Fruit fly (Drosophila melanogaster) whole organism, embryonic: ENCODE measurements around the gene sr.

Source experiments
- Ada2b ChIP-seq: fragments of 200-800 bp; sonication (Bioruptor generic); IDR thresholded peaks from 2 replicates; pipeline ENCODE4 v1.3.6; 2022; ENCODE audit warnings: missing biosample characterization, missing genetic modification characterization
- CG10959 ChIP-seq: fragments of 200-800 bp; sonication (Bioruptor generic); IDR thresholded peaks from 2 replicates; pipeline ENCODE4 v1.3.6; 2022; ENCODE audit warnings: missing biosample characterization, missing genetic modification characterization
- CG12744 ChIP-seq: fragments of 200-800 bp; sonication (Bioruptor generic); optimal IDR thresholded peaks from 2 replicates; lab custom pipeline; 2016; ENCODE audit warnings: missing biosample characterization, missing genetic modification characterization
- CG13775 ChIP-seq: fragments of 200-800 bp; sonication (Bioruptor generic); optimal IDR thresholded peaks from 3 replicates; lab custom pipeline; 2017; ENCODE audit warnings: missing biosample characterization, mild to moderate bottlenecking, missing genetic modification characterization
- CG1529 ChIP-seq: fragments of 200-800 bp; sonication (Bioruptor generic); optimal IDR thresholded peaks from 3 replicates; lab custom pipeline; 2018; ENCODE audit warnings: missing biosample characterization, missing genetic modification characterization
- CG17829 ChIP-seq: fragments of 200-800 bp; optimal IDR thresholded peaks from 2 replicates; lab custom pipeline; 2019; ENCODE audit warnings: missing biosample characterization, mild to moderate bottlenecking, missing genetic modification characterization, moderate library complexity
- CG1832 ChIP-seq: fragments of 200-800 bp; sonication (Bioruptor generic); optimal IDR thresholded peaks from 2 replicates; lab custom pipeline; 2017; ENCODE audit warnings: missing biosample characterization, mild to moderate bottlenecking, missing genetic modification characterization, inconsistent platforms
- CG2678 ChIP-seq: fragments of 200-800 bp; sonication (Bioruptor generic); optimal IDR thresholded peaks from 3 replicates; lab custom pipeline; 2019; ENCODE audit warnings: missing biosample characterization, mild to moderate bottlenecking, missing genetic modification characterization, moderate library complexity
- CG30020 ChIP-seq: fragments of 200-800 bp; optimal IDR thresholded peaks from 2 replicates; lab custom pipeline; 2019; ENCODE audit warnings: missing biosample characterization, mild to moderate bottlenecking, missing genetic modification characterization, moderate library complexity
- CG30403 ChIP-seq: fragments of 200-800 bp; sonication (Bioruptor generic); optimal IDR thresholded peaks from 3 replicates; lab custom pipeline; 2016; ENCODE audit warnings: missing biosample characterization, missing genetic modification characterization
- CG3281 ChIP-seq: fragments of 200-800 bp; sonication (Bioruptor generic); optimal IDR thresholded peaks from 3 replicates; lab custom pipeline; 2017; ENCODE audit warnings: missing biosample characterization, mild to moderate bottlenecking, missing genetic modification characterization
- CG4328 ChIP-seq: fragments of 200-800 bp; sonication (Bioruptor generic); optimal IDR thresholded peaks from 3 replicates; lab custom pipeline; 2017; ENCODE audit warnings: missing biosample characterization, missing genetic modification reagents, missing genetic modification characterization
- CG4820 ChIP-seq: fragments of 200-800 bp; sonication (Bioruptor generic); optimal IDR thresholded peaks from 3 replicates; lab custom pipeline; 2016; ENCODE audit warnings: missing biosample characterization, missing genetic modification characterization
- CG5180 ChIP-seq: fragments of 200-800 bp; sonication (Bioruptor generic); optimal IDR thresholded peaks from 3 replicates; lab custom pipeline; 2017; ENCODE audit warnings: missing biosample characterization, missing genetic modification characterization, mild to moderate bottlenecking, moderate library complexity, missing genetic modification reagents
- CG6654 ChIP-seq: fragments of 200-800 bp; sonication (Bioruptor generic); optimal IDR thresholded peaks from 2 replicates; lab custom pipeline; 2017; ENCODE audit warnings: missing biosample characterization, mild to moderate bottlenecking, missing genetic modification characterization
- CG6765 ChIP-seq: fragments of 200-800 bp; sonication (Bioruptor generic); optimal IDR thresholded peaks from 3 replicates; lab custom pipeline; 2017; ENCODE audit warnings: missing biosample characterization, mild to moderate bottlenecking, missing genetic modification characterization
- CG6813 ChIP-seq: fragments of 200-800 bp; sonication (Bioruptor generic); optimal IDR thresholded peaks from 2 replicates; lab custom pipeline; 2017; ENCODE audit warnings: missing biosample characterization, missing genetic modification characterization, mild to moderate bottlenecking, moderate library complexity, missing genetic modification reagents
- CG7963 ChIP-seq: fragments of 200-800 bp; sonication (Bioruptor generic); IDR thresholded peaks from 3 replicates; pipeline ENCODE4 v1.3.6; 2022; ENCODE audit warnings: missing biosample characterization, missing genetic modification characterization; ENCODE audit not compliant: partially characterized antibody
- CG8281 ChIP-seq: fragments of 200-800 bp; sonication (Bioruptor generic); optimal IDR thresholded peaks from 2 replicates; lab custom pipeline; 2018; ENCODE audit warnings: missing biosample characterization, mild to moderate bottlenecking, missing genetic modification characterization, moderate library complexity
- CG8290 ChIP-seq, 3 experiments: fragments of 200-800 bp; sonication (Bioruptor generic); optimal IDR thresholded peaks; 2 replicates each; lab custom pipeline; 2016 to 2019; ENCODE audit warnings: missing biosample characterization in 3 of 3, missing genetic modification characterization in 3 of 3, mild to moderate bottlenecking in 2 of 3, moderate library complexity in 1 of 3
- CG9817 ChIP-seq: fragments of 200-800 bp; sonication (Bioruptor generic); optimal IDR thresholded peaks from 2 replicates; lab custom pipeline; 2018; ENCODE audit warnings: missing biosample characterization, mild to moderate bottlenecking, missing genetic modification characterization, moderate library complexity
- Dek ChIP-seq: fragments of 200-800 bp; sonication (Bioruptor generic); optimal IDR thresholded peaks from 3 replicates; lab custom pipeline; 2019; ENCODE audit warnings: missing biosample characterization, mild to moderate bottlenecking, missing genetic modification characterization, moderate library complexity
- Drgx ChIP-seq: fragments of 200-800 bp; sonication (Bioruptor generic); IDR thresholded peaks from 2 replicates; pipeline ENCODE4 v1.3.6; 2022; ENCODE audit warnings: missing biosample characterization, missing genetic modification characterization
- ERR ChIP-seq: fragments of 200-800 bp; sonication (Bioruptor generic); optimal IDR thresholded peaks from 2 replicates; lab custom pipeline; 2016; ENCODE audit warnings: missing biosample characterization, missing genetic modification characterization
- Hr51 ChIP-seq, 2 experiments: fragments of 200-800 bp; sonication (Bioruptor generic); optimal IDR thresholded peaks; 2 replicates in 1 of 2; 3 replicates in 1 of 2; lab custom pipeline; 2016 to 2018; ENCODE audit warnings: missing biosample characterization in 2 of 2, missing genetic modification characterization in 2 of 2, mild to moderate bottlenecking in 1 of 2, moderate library complexity in 1 of 2
- Med ChIP-seq: fragments of 200-800 bp; sonication (Bioruptor generic); peaks from one replicate; lab custom pipeline; 2016; ENCODE audit warnings: missing biosample characterization, missing genetic modification characterization, mild to moderate bottlenecking, inconsistent platforms, moderate library complexity
- Mrtf ChIP-seq: fragments of 200-800 bp; sonication (Bioruptor generic); IDR thresholded peaks from 3 replicates; pipeline ENCODE4 v1.3.6; 2022; ENCODE audit warnings: missing biosample characterization, missing genetic modification characterization
- Nf-YB ChIP-seq: fragments of 200-800 bp; sonication (Bioruptor generic); optimal IDR thresholded peaks from 3 replicates; lab custom pipeline; 2019; ENCODE audit warnings: missing biosample characterization, mild to moderate bottlenecking, missing genetic modification characterization, moderate library complexity
- Nf-YC ChIP-seq: fragments of 200-800 bp; optimal IDR thresholded peaks from 3 replicates; lab custom pipeline; 2019; ENCODE audit warnings: missing biosample characterization, mild to moderate bottlenecking, missing genetic modification characterization, moderate library complexity
- Rx ChIP-seq: fragments of 200-800 bp; sonication (Bioruptor generic); IDR thresholded peaks from 2 replicates; pipeline ENCODE4 v1.3.6; 2022; ENCODE audit warnings: missing biosample characterization, missing genetic modification characterization
- chn ChIP-seq: fragments of 200-800 bp; sonication (Bioruptor generic); optimal IDR thresholded peaks from 2 replicates; lab custom pipeline; 2016; ENCODE audit warnings: missing biosample characterization, missing genetic modification characterization
- dati ChIP-seq: fragments of 200-800 bp; sonication (Bioruptor generic); IDR thresholded peaks from 2 replicates; pipeline ENCODE4 v1.3.6; 2022; ENCODE audit warnings: missing biosample characterization, missing genetic modification characterization
- en ChIP-seq: fragments of 200-800 bp; sonication (Bioruptor generic); optimal IDR thresholded peaks from 2 replicates; lab custom pipeline; 2016; ENCODE audit warnings: missing biosample characterization, missing genetic modification characterization
- eve ChIP-seq, 2 experiments: fragments of >200 bp; optimal IDR thresholded peaks; 2 replicates each; lab custom pipeline; 2017; ENCODE audit warnings: missing biosample characterization in 2 of 2, missing genetic modification characterization in 2 of 2
- eyg ChIP-seq: fragments of 200-800 bp; sonication (Bioruptor generic); optimal IDR thresholded peaks from 3 replicates; lab custom pipeline; 2016; ENCODE audit warnings: missing biosample characterization, missing genetic modification characterization
- fd3F ChIP-seq: fragments of 200-800 bp; sonication (Bioruptor generic); optimal IDR thresholded peaks from 2 replicates; lab custom pipeline; 2018; ENCODE audit warnings: missing biosample characterization, mild to moderate bottlenecking, missing genetic modification characterization, moderate library complexity
- fu2 ChIP-seq: fragments of 200-800 bp; sonication (Bioruptor generic); optimal IDR thresholded peaks from 2 replicates; lab custom pipeline; 2016; ENCODE audit warnings: missing biosample characterization, missing genetic modification characterization
- kay ChIP-seq: fragments of 200-800 bp; sonication (Bioruptor generic); optimal IDR thresholded peaks from 2 replicates; lab custom pipeline; 2016; ENCODE audit warnings: missing biosample characterization, missing genetic modification characterization
- luna ChIP-seq: fragments of 200-800 bp; sonication (Bioruptor generic); optimal IDR thresholded peaks from 2 replicates; lab custom pipeline; 2016; ENCODE audit warnings: missing biosample characterization, missing genetic modification characterization
- pan ChIP-seq, 4 experiments: fragments of >200 bp in 3 of 4; fragments of 200-800 bp in 1 of 4; sonication (Bioruptor generic) in 1 of 4; optimal IDR thresholded peaks in 3 of 4; IDR thresholded peaks in 1 of 4; 2 replicates each; pipeline versions ENCODE4 v1.3.6 to Lab custom; 2017 to 2022; ENCODE audit warnings: missing biosample characterization in 2 of 4, missing genetic modification characterization in 2 of 4, mixed read lengths in 1 of 4
- pb ChIP-seq: fragments of 200-800 bp; sonication (Bioruptor generic); optimal IDR thresholded peaks from 3 replicates; lab custom pipeline; 2016; ENCODE audit warnings: missing biosample characterization, missing genetic modification characterization
- phol ChIP-seq: fragments of 200-800 bp; sonication (Bioruptor generic); optimal IDR thresholded peaks from 3 replicates; lab custom pipeline; 2018; ENCODE audit warnings: missing biosample characterization, mild to moderate bottlenecking, missing genetic modification characterization, moderate library complexity
- row ChIP-seq: fragments of 200-800 bp; sonication (Bioruptor generic); IDR thresholded peaks from 3 replicates; pipeline ENCODE4 v1.3.6; 2022; ENCODE audit warnings: missing biosample characterization, missing genetic modification characterization
- stwl ChIP-seq: fragments of 200-800 bp; sonication (Bioruptor generic); optimal IDR thresholded peaks from 3 replicates; lab custom pipeline; 2018; ENCODE audit warnings: missing biosample characterization, mild to moderate bottlenecking, missing genetic modification characterization, moderate library complexity
- tup ChIP-seq: fragments of 200-800 bp; sonication (Bioruptor generic); optimal IDR thresholded peaks from 2 replicates; lab custom pipeline; 2016; ENCODE audit warnings: missing biosample characterization, mild to moderate bottlenecking, missing genetic modification characterization, moderate library complexity
- wek ChIP-seq: fragments of 200-800 bp; sonication (Bioruptor generic); optimal IDR thresholded peaks from 3 replicates; lab custom pipeline; 2018; ENCODE audit warnings: missing biosample characterization, mild to moderate bottlenecking, missing genetic modification characterization, moderate library complexity

sr gene

DNA sequence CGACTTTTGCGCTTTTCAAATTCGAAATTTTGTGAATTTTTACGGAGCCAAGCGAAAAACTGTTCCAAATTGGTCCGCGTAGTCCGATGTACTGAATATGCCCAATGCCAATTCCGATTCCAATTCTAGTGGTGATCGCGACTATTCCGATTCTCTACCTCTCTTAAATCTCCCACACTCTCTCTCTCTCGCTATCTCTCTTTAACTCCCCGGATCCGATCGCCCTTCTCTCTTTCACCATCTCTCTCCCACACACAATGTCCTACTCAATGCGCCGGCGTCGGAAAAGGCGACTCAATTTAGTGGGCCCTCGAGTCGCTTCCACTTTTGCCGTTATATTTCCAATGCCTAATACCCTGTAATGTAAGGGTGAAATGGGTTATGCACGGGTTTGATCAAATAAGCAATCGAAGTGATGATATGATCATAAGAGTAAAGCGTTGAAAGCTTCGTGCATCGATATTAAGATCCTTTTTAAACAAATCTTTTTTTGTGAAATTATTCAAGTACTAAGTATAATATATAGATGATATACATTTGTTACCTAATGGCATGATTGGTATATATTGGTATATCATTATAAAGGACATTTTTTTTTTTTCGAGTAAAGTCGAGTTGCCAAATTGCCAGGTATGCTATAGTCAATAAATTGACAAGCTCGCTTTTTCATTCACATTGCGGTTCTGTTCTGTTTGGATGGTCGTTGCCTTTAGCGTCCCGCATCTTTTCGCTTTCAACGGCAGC, 41.2 kb upstream of the sr start (continued):
- TF ChIP-seq CG3281 (GFP tag; lab: Kevin White, UChicago) (peak; percentile 52), CG4328 (GFP tag; lab: Kevin White, UChicago) (peak; percentile 41), pan (optimal IDR thresholded peaks at IDR 0.05; lab: Kevin White, UChicago) (peak in 1 of 2 experiments; percentile 58), pan (GFP tag; optimal IDR thresholded peaks at IDR 0.05 in 1 of 2, IDR thresholded peaks at IDR 0.05 in 1 of 2) (peak; percentile 23 to 32), tup (GFP tag; lab: Kevin White, UChicago) (no peak), fu2 (GFP tag; lab: Kevin White, UChicago) (no peak), en (GFP tag; lab: Kevin White, UChicago) (no peak), Dek (tag; lab: Kevin White, UChicago) (peak; percentile 17), CG7963 (GFP tag; lab: Robert Waterston, UW) (no peak), CG13775 (GFP tag; lab: Kevin White, UChicago) (peak; percentile 80), CG2678 (peak; percentile 84), fd3F (GFP tag; lab: Kevin White, UChicago) (peak; percentile 36), CG1832 (peak; percentile 69), kay (peak; percentile 57), CG1529 (GFP tag; lab: Kevin White, UChicago) (peak; percentile 67), wek (no peak), CG6765 (GFP tag; lab: Kevin White, UChicago) (peak; percentile 2), dati (0 out of 2 replicates have a peak, but pooled peaks have one; percentile 8), CG8290 (GFP tag; optimal IDR thresholded peaks at IDR 0.05; lab: Kevin White, UChicago) (peak; percentile 10), CG8290 (tag; optimal IDR thresholded peaks at IDR 0.05; lab: Kevin White, UChicago) (peak in 1 of 2 experiments; percentile 7), eyg (GFP tag; lab: Kevin White, UChicago) (no peak), CG9817 (tag; lab: Kevin White, UChicago) (peak; percentile 39), phol (tag; lab: Kevin White, UChicago) (peak; percentile 86), CG6813 (GFP tag; lab: Kevin White, UChicago) (peak; percentile 39), pb (GFP tag; lab: Kevin White, UChicago) (no peak), CG5180 (peak; percentile 20), luna (GFP tag; lab: Kevin White, UChicago) (no peak), CG17829 (tag; lab: Kevin White, UChicago) (peak; percentile 74), Nf-YB (GFP tag; lab: Kevin White, UChicago) (peak; percentile 59), CG4820 (GFP tag; lab: Kevin White, UChicago) (peak; percentile 65), Rx (GFP tag; lab: Robert Waterston, UW) (0 out of 2 replicates have a peak, but pooled peaks have one; percentile 22), stwl (tag; lab: Kevin White, UChicago) (no peak), Mrtf (no peak), CG8281 (tag; lab: Kevin White, UChicago) (peak; percentile 13), Med (GFP tag; lab: Kevin White, UChicago) (peak; percentile 80), CG6654 (GFP tag; lab: Kevin White, UChicago) (peak; percentile 20), eve (GFP tag; optimal IDR thresholded peaks at IDR 0.05; lab: Kevin White, UChicago) (peak in 1 of 2 experiments; percentile 79), chn (GFP tag; lab: Kevin White, UChicago) (peak; percentile 61), Hr51 (GFP tag; optimal IDR thresholded peaks at IDR 0.05; lab: Kevin White, UChicago) (peak; percentile 37 to 79), Nf-YC (tag; lab: Kevin White, UChicago) (peak; percentile 12), CG12744 (GFP tag; lab: Kevin White, UChicago) (no peak), CG10959 (peak; percentile 47; the same call in 1 of the 2 replicates), row (GFP tag; lab: Robert Waterston, UW) (peak; percentile 72), Drgx (GFP tag; lab: Robert Waterston, UW) (peak; percentile 34; the same call in 1 of the 2 replicates), CG30020 (tag; lab: Kevin White, UChicago) (peak; percentile 16), CG30403 (GFP tag; lab: Kevin White, UChicago) (peak; percentile 83), ERR (GFP tag; lab: Kevin White, UChicago) (no peak), Ada2b (GFP tag; lab: Robert Waterston, UW) (peak; percentile 47; the same call in 1 of the 2 replicates)
